Worm (Caenorhabditis elegans) whole organism, early embryonic: Measurements from ENCODE around the gene fbxa-31.

Source experiments
- aly-1 ChIP-seq: sonication (generic microtip); optimal IDR thresholded peaks from 2 replicates; lab custom pipeline; 2016; ENCODE audit warnings: missing genetic modification characterization, missing compliant biosample characterization
- ama-1 ChIP-seq: fragments of 150-350 bp; optimal IDR thresholded peaks from 2 replicates; lab custom pipeline; 2014
- ceh-36 ChIP-seq: sonication (generic microtip); optimal IDR thresholded peaks from 2 replicates; lab custom pipeline; 2016; ENCODE audit warnings: missing genetic modification characterization, inconsistent platforms, missing compliant biosample characterization
- ets-7 ChIP-seq: sonication (generic microtip); optimal IDR thresholded peaks from 2 replicates; lab custom pipeline; 2016; ENCODE audit warnings: missing genotype, missing genetic modification characterization, missing compliant biosample characterization
- flt-1 ChIP-seq: fragments of 200-800 bp; sonication (Bioruptor generic); IDR thresholded peaks from 2 replicates; pipeline ENCODE4 v1.3.6; 2022; ENCODE audit warnings: missing genetic modification characterization, missing compliant biosample characterization
- hmbx-1 ChIP-seq: sonication (generic microtip); optimal IDR thresholded peaks from 2 replicates; lab custom pipeline; 2016; ENCODE audit warnings: mild to moderate bottlenecking, missing genetic modification characterization, missing compliant biosample characterization
- pes-1 ChIP-seq: fragments of 200-800 bp; sonication (Bioruptor generic); IDR thresholded peaks from 2 replicates; pipeline ENCODE4 v1.3.6; 2022; ENCODE audit warnings: missing genetic modification reagents, missing genetic modification characterization, missing compliant biosample characterization
- tbx-37 ChIP-seq: fragments of 200-800 bp; sonication (Bioruptor generic); conservative IDR thresholded peaks from 2 replicates; pipeline ENCODE4 v1.3.6; 2022; ENCODE audit warnings: missing genetic modification reagents, missing genetic modification characterization, missing compliant biosample characterization

DNA sequence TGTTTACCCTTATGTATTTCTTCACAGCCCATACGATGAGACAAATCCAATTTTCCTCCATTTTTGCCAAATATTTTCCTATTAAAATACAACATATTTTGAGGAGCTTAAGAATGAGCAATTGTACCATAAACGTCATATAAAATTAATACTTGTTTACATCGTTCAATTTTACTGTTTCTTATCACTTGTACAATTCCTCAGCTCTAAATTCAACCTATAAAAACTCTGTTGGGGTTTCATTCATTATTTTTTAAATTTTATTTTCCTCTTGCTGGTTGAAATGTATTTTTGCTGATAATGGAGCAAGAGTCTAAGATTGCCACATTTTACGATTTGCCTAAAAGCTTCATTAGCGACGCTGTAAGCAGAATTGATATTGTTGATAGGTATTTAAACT is 32.2 kb upstream of the fbxa-31 start, which contains the start of gene fbxa-75:
- TF ChIP-seq ceh-36 (tag; lab: Kevin White, UChicago) (no peak), tbx-37 (GFP tag; lab: Robert Waterston, UW) (no peak), ama-1 (lab: Kevin White, UChicago) (no peak), ets-7 (no peak), aly-1 (tag; lab: Kevin White, UChicago) (no peak), flt-1 (GFP tag; lab: Robert Waterston, UW) (no peak), hmbx-1 (no peak), pes-1 (GFP tag; lab: Robert Waterston, UW) (no peak)
